Worm (Caenorhabditis elegans): ENCODE results near the gene R05D8.11.

Gene R05D8.11

ce11 chrV:2780786-2781185 is at the start of gene R05D8.11:
TSS of gene R05D8.11 (minus strand) at chrV:2780886.
- TF ChIP-seq T26A5.8 (tag; optimal IDR thresholded peaks at IDR 0.05) (no peak), madf-6 (GFP tag; IDR thresholded peaks at IDR 0.05) (no peak), lin-35 (GFP tag; optimal IDR thresholded peaks at IDR 0.05) (no peak), dpff-1 (tag; optimal IDR thresholded peaks at IDR 0.05) (no peak), snpc-4 (GFP tag; optimal IDR thresholded peaks at IDR 0.05) (no peak), snpc-4 (tag; optimal IDR thresholded peaks at IDR 0.05) (no peak), tbx-9 (tag; optimal IDR thresholded peaks at IDR 0.05; ENCODE audit: borderline replicate concordance) (no peak), rec-8 (tag; optimal IDR thresholded peaks at IDR 0.05) (no peak), C06A6.2 (GFP tag; conservative IDR thresholded peaks at IDR 0.05) (no peak), D2030.7 (GFP tag; IDR thresholded peaks at IDR 0.05) (no peak), snpc-1.3 (tag; optimal IDR thresholded peaks at IDR 0.05; ENCODE audit: insufficient read depth) (no peak), nhr-179 (tag; optimal IDR thresholded peaks at IDR 0.05) (no peak), B0261.1 (tag; optimal IDR thresholded peaks at IDR 0.05) (no peak), mel-28 (tag; optimal IDR thresholded peaks at IDR 0.05; ENCODE audit: borderline replicate concordance) (no peak), hlh-12 (tag; optimal IDR thresholded peaks at IDR 0.05) (no peak)

- TF ChIP-seq nhr-27 (tag; optimal IDR thresholded peaks at IDR 0.05) (no peak), let-526 (GFP tag; IDR thresholded peaks at IDR 0.05) (no peak), ztf-3 (GFP tag; optimal IDR thresholded peaks at IDR 0.05) (no peak), hmg-1.2 (GFP tag; IDR thresholded peaks at IDR 0.05) (peak; percentile 98), fkh-3 (tag; optimal IDR thresholded peaks at IDR 0.05) (no peak), ztf-22 (GFP tag; optimal IDR thresholded peaks at IDR 0.05) (no peak)
These were observed 46.1 kb upstream of the R05D8.11 start, which contains the start of gene T03D3.5 for ce11 chrV:2826815-2827214. TSS of gene T03D3.5 (minus strand) at chrV:2826835.

DNA sequence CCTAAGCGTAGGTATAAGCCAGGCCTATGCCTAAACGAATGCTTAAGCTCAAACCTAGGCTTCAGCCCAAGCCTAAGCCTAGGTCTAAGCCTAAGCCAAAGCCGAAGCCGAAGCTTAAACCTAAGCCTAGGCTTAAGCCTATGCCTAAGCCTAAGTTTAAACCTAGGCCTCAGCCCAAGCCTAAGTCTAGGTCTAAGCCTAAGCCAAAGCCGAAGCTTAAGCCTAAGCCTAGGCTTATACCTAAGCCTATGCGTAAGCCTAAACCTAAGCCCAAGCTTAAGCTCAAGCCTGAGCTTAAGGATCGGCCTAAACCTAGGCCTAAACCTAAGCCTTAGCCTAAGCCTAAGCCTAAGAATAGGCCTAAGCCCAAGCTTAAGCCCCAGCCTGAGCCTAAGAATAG is 45.3 kb upstream of the R05D8.11 start:
- TF ChIP-seq xnd-1 (tag; optimal IDR thresholded peaks at IDR 0.05) (no peak), Y67H2A.10 (GFP tag; conservative IDR thresholded peaks at IDR 0.05) (no peak), hlh-26 (GFP tag; conservative IDR thresholded peaks at IDR 0.05) (no peak), efl-1 (GFP tag; optimal IDR thresholded peaks at IDR 0.05) (no peak), dpff-1 (tag; optimal IDR thresholded peaks at IDR 0.05) (no peak), lir-1 (GFP tag; conservative IDR thresholded peaks at IDR 0.05) (no peak), ceh-27 (GFP tag; optimal IDR thresholded peaks at IDR 0.05) (no peak), ztf-25 (GFP tag; IDR thresholded peaks at IDR 0.05) (no peak), F57C9.4 (tag; optimal IDR thresholded peaks at IDR 0.05) (no peak), ceh-40 (GFP tag; IDR thresholded peaks at IDR 0.05) (no peak)

ce11 chrV:2821618-2822272 is 41.1 kb upstream of the R05D8.11 start, which contains the start of gene srh-36:
TSS of gene srh-36 (minus strand) at chrV:2821668.
- TF ChIP-seq snpc-4 (GFP tag; optimal IDR thresholded peaks at IDR 0.05), result no peak
- TF ChIP-seq snpc-4 (tag; optimal IDR thresholded peaks at IDR 0.05), result peak in 1 of 4 experiments; percentile 53
- TF ChIP-seq ztf-28 (GFP tag; IDR thresholded peaks at IDR 0.05), result 0 out of 2 replicates have a peak, but pooled peaks have one; percentile 56
- no peak for TF ChIP-seq rpc-1 (optimal IDR thresholded peaks at IDR 0.05)
- TF ChIP-seq rpc-1 (tag; optimal IDR thresholded peaks at IDR 0.05), result no peak
- no peak for TF ChIP-seq repo-1 (tag; optimal IDR thresholded peaks at IDR 0.05)
- no peak for TF ChIP-seq him-1 (tag; optimal IDR thresholded peaks at IDR 0.05)
- TF ChIP-seq attf-3 (GFP tag; conservative IDR thresholded peaks at IDR 0.05), result no peak
- peak; percentile 53; the same call in 1 of the 2 replicates for TF ChIP-seq nfyb-1 (GFP tag; IDR thresholded peaks at IDR 0.05)
- peak; percentile 81 for TF ChIP-seq zfh-2 (GFP tag; conservative IDR thresholded peaks at IDR 0.05)
- TF ChIP-seq die-1 (tag; optimal IDR thresholded peaks at IDR 0.05), result no peak
- no peak for TF ChIP-seq gei-17 (GFP tag; optimal IDR thresholded peaks at IDR 0.05)
- TF ChIP-seq hmg-20 (GFP tag; IDR thresholded peaks at IDR 0.05), result no peak

Measured in whole organism, young adult.